Worm (Caenorhabditis elegans) whole organism, L3 larva: ENCODE measurements around the gene sre-41.

ENCODE experiments used
- elt-3 ChIP-seq, 3 experiments: fragments of 150-350 bp in 1 of 3; sonication (generic microtip) in 2 of 3; optimal IDR thresholded peaks; 2 replicates in 2 of 3; 4 replicates in 1 of 3; lab custom pipeline; 2014 to 2017; ENCODE audit warnings: missing biosample characterization in 3 of 3, missing genetic modification characterization in 3 of 3
- nhr-237 ChIP-seq: fragments of 150-350 bp; optimal IDR thresholded peaks from 2 replicates; lab custom pipeline; 2014; ENCODE audit warnings: missing biosample characterization, missing genetic modification characterization

- no peak for TF ChIP-seq nhr-237 (tag; lab: Kevin White, UChicago)
- TF ChIP-seq elt-3 (tag; optimal IDR thresholded peaks at IDR 0.05; lab: Kevin White, UChicago): no peak
Observed at ce11 chrII:12393690-12394089, 5.6 kb downstream of the sre-41 start, which contains the start of gene Y57A10B.7.
